Fruit fly (Drosophila melanogaster) whole organism, embryonic: Measurements from ENCODE around the gene LSm7.

ENCODE experiments used
- Ada2b ChIP-seq: fragments of 200-800 bp; sonication (Bioruptor generic); IDR thresholded peaks from 2 replicates; pipeline ENCODE4 v1.3.6; 2022; ENCODE audit warnings: missing biosample characterization, missing genetic modification characterization
- Asciz ChIP-seq: fragments of 200-800 bp; sonication (Bioruptor generic); optimal IDR thresholded peaks from 2 replicates; lab custom pipeline; 2017; ENCODE audit warnings: missing biosample characterization, mild to moderate bottlenecking, missing genetic modification characterization, missing genetic modification reagents
- Atf3 ChIP-seq: fragments of 200-800 bp; sonication (Bioruptor generic); optimal IDR thresholded peaks from 3 replicates; lab custom pipeline; 2016; ENCODE audit warnings: missing biosample characterization, missing genetic modification characterization
- Bgb ChIP-seq: fragments of 200-800 bp; sonication (Bioruptor generic); IDR thresholded peaks from 2 replicates; pipeline ENCODE4 v1.3.6; 2022; ENCODE audit warnings: missing biosample characterization, missing genetic modification characterization; ENCODE audit not compliant: partially characterized antibody
- Blimp-1 ChIP-seq: fragments of 200-800 bp; sonication (Bioruptor generic); optimal IDR thresholded peaks from 3 replicates; lab custom pipeline; 2018; ENCODE audit warnings: missing biosample characterization, missing genetic modification characterization, mild to moderate bottlenecking, moderate library complexity, missing genetic modification reagents
- CG11695 ChIP-seq: fragments of 200-800 bp; sonication (Bioruptor generic); IDR thresholded peaks from 3 replicates; pipeline ENCODE4 v1.3.6; 2022; ENCODE audit warnings: missing biosample characterization, missing genetic modification characterization
- CG11696 ChIP-seq: fragments of 200-800 bp; sonication (Bioruptor generic); IDR thresholded peaks from 2 replicates; pipeline ENCODE4 v1.3.6; 2022; ENCODE audit warnings: missing biosample characterization, missing genetic modification characterization
- CG12071 ChIP-seq: fragments of 200-800 bp; sonication (Bioruptor generic); optimal IDR thresholded peaks from 3 replicates; lab custom pipeline; 2018; ENCODE audit warnings: missing biosample characterization, mild to moderate bottlenecking, missing genetic modification characterization
- CG1233 ChIP-seq: fragments of 200-800 bp; sonication (Bioruptor generic); optimal IDR thresholded peaks from 4 replicates; lab custom pipeline; 2018; ENCODE audit warnings: missing biosample characterization, mild to moderate bottlenecking, missing genetic modification characterization
- CG13775 ChIP-seq: fragments of 200-800 bp; sonication (Bioruptor generic); optimal IDR thresholded peaks from 3 replicates; lab custom pipeline; 2017; ENCODE audit warnings: missing biosample characterization, mild to moderate bottlenecking, missing genetic modification characterization
- CG15073 ChIP-seq: fragments of 200-800 bp; sonication (Bioruptor generic); optimal IDR thresholded peaks from 2 replicates; lab custom pipeline; 2016; ENCODE audit warnings: missing biosample characterization, missing genetic modification characterization
- CG16813 ChIP-seq: fragments of 200-800 bp; sonication (Bioruptor generic); IDR thresholded peaks from 3 replicates; pipeline ENCODE4 v1.3.6; 2022; ENCODE audit warnings: missing biosample characterization, missing genetic modification characterization; ENCODE audit not compliant: partially characterized antibody
- CG16815 ChIP-seq: fragments of 200-800 bp; sonication (Bioruptor generic); optimal IDR thresholded peaks from 3 replicates; lab custom pipeline; 2017; ENCODE audit warnings: missing biosample characterization, mild to moderate bottlenecking, missing genetic modification characterization
- CG18262 ChIP-seq: fragments of 200-800 bp; optimal IDR thresholded peaks from 3 replicates; lab custom pipeline; 2019; ENCODE audit warnings: missing biosample characterization, mild to moderate bottlenecking, missing genetic modification characterization, moderate library complexity
- CG18599 ChIP-seq: fragments of 200-800 bp; sonication (Bioruptor generic); optimal IDR thresholded peaks from 3 replicates; lab custom pipeline; 2017; ENCODE audit warnings: missing biosample characterization, missing genetic modification characterization, mild to moderate bottlenecking, moderate library complexity, missing genetic modification reagents
- CG2199 ChIP-seq: fragments of 200-800 bp; sonication (Bioruptor generic); IDR thresholded peaks from 3 replicates; pipeline ENCODE4 v1.3.6; 2022; ENCODE audit warnings: missing biosample characterization, missing genetic modification characterization
- CG34224 ChIP-seq: fragments of 200-800 bp; sonication (Bioruptor generic); IDR thresholded peaks from 3 replicates; pipeline ENCODE4 v1.3.6; 2022; ENCODE audit warnings: missing biosample characterization, missing genetic modification characterization; ENCODE audit not compliant: partially characterized antibody
- CG6175 ChIP-seq: fragments of 200-800 bp; sonication (Bioruptor generic); IDR thresholded peaks from 3 replicates; pipeline ENCODE4 v1.3.6; 2022; ENCODE audit warnings: missing biosample characterization, missing genetic modification characterization
- CG6791 ChIP-seq: fragments of 200-800 bp; sonication (Bioruptor generic); IDR thresholded peaks from 3 replicates; pipeline ENCODE4 v1.3.6; 2022; ENCODE audit warnings: missing biosample characterization, missing genetic modification characterization; ENCODE audit not compliant: partially characterized antibody
- CG7963 ChIP-seq: fragments of 200-800 bp; sonication (Bioruptor generic); IDR thresholded peaks from 3 replicates; pipeline ENCODE4 v1.3.6; 2022; ENCODE audit warnings: missing biosample characterization, missing genetic modification characterization; ENCODE audit not compliant: partially characterized antibody
- Camta ChIP-seq: fragments of 200-800 bp; sonication (Bioruptor generic); optimal IDR thresholded peaks from 2 replicates; lab custom pipeline; 2016; ENCODE audit warnings: missing biosample characterization, missing genetic modification characterization
- Chrac-16 ChIP-seq: fragments of 200-800 bp; sonication (Bioruptor generic); optimal IDR thresholded peaks from 3 replicates; lab custom pipeline; 2016; ENCODE audit warnings: missing biosample characterization, missing genetic modification characterization
- Dip2 ChIP-seq: fragments of 200-800 bp; sonication (Bioruptor generic); IDR thresholded peaks from 2 replicates; pipeline ENCODE4 v1.3.6; 2022; ENCODE audit warnings: missing biosample characterization, missing genetic modification characterization
- Dp ChIP-seq: fragments of 200-800 bp; sonication (Bioruptor generic); optimal IDR thresholded peaks from 2 replicates; lab custom pipeline; 2018; ENCODE audit warnings: missing biosample characterization, mild to moderate bottlenecking, missing genetic modification characterization, moderate library complexity
- H2.0 ChIP-seq: fragments of 200-800 bp; sonication (Bioruptor generic); IDR thresholded peaks from 2 replicates; pipeline ENCODE4 v1.3.6; 2022; ENCODE audit warnings: missing biosample characterization, missing genetic modification characterization
- HLH4C ChIP-seq: fragments of 200-800 bp; sonication (Bioruptor generic); IDR thresholded peaks from 3 replicates; pipeline ENCODE4 v1.3.6; 2022; ENCODE audit warnings: missing biosample characterization, missing genetic modification characterization; ENCODE audit not compliant: partially characterized antibody
- Med ChIP-seq: fragments of 200-800 bp; sonication (Bioruptor generic); peaks from one replicate; lab custom pipeline; 2016; ENCODE audit warnings: missing biosample characterization, missing genetic modification characterization, mild to moderate bottlenecking, inconsistent platforms, moderate library complexity
- Nf-YA ChIP-seq: fragments of 200-800 bp; sonication (Bioruptor generic); IDR thresholded peaks from 2 replicates; pipeline ENCODE4 v1.3.6; 2022; ENCODE audit warnings: missing biosample characterization, missing genetic modification characterization
- Scr ChIP-seq: fragments of 200-800 bp; sonication (Bioruptor generic); IDR thresholded peaks from 2 replicates; pipeline ENCODE4 v1.3.6; 2022; ENCODE audit warnings: missing biosample characterization, missing genetic modification characterization; ENCODE audit not compliant: partially characterized antibody
- ato ChIP-seq: fragments of 200-800 bp; sonication (Bioruptor generic); IDR thresholded peaks from 2 replicates; pipeline ENCODE4 v1.3.6; 2022; ENCODE audit warnings: missing biosample characterization, missing genetic modification characterization; ENCODE audit not compliant: partially characterized antibody
- bab2 ChIP-seq: fragments of 200-800 bp; sonication (Bioruptor generic); optimal IDR thresholded peaks from 2 replicates; lab custom pipeline; 2016; ENCODE audit warnings: missing biosample characterization, missing genetic modification characterization
- chinmo ChIP-seq: fragments of 200-800 bp; sonication (Bioruptor generic); IDR thresholded peaks from 4 replicates; pipeline ENCODE4 v1.3.6; 2022; ENCODE audit warnings: missing biosample characterization, missing genetic modification characterization; ENCODE audit not compliant: partially characterized antibody
- chn ChIP-seq: fragments of 200-800 bp; sonication (Bioruptor generic); optimal IDR thresholded peaks from 2 replicates; lab custom pipeline; 2016; ENCODE audit warnings: missing biosample characterization, missing genetic modification characterization
- danr ChIP-seq: fragments of 200-800 bp; sonication (Bioruptor generic); IDR thresholded peaks from 2 replicates; pipeline ENCODE4 v1.3.6; 2022; ENCODE audit warnings: missing biosample characterization, missing genetic modification characterization
- dysf ChIP-seq: fragments of 200-800 bp; sonication (Bioruptor generic); IDR thresholded peaks from 3 replicates; pipeline ENCODE4 v1.3.6; 2022; ENCODE audit warnings: missing biosample characterization, missing genetic modification characterization
- fd102C ChIP-seq: fragments of 200-800 bp; sonication (Bioruptor generic); optimal IDR thresholded peaks from 2 replicates; lab custom pipeline; 2018; ENCODE audit warnings: missing biosample characterization, mild to moderate bottlenecking, missing genetic modification characterization, moderate library complexity
- fd3F ChIP-seq: fragments of 200-800 bp; sonication (Bioruptor generic); optimal IDR thresholded peaks from 2 replicates; lab custom pipeline; 2018; ENCODE audit warnings: missing biosample characterization, mild to moderate bottlenecking, missing genetic modification characterization, moderate library complexity
- jing ChIP-seq: fragments of 200-800 bp; sonication (Bioruptor generic); optimal IDR thresholded peaks from 2 replicates; lab custom pipeline; 2018; ENCODE audit warnings: missing biosample characterization, mild to moderate bottlenecking, missing genetic modification characterization
- lola ChIP-seq, 3 experiments: fragments of >200 bp in 2 of 3; fragments of 200-800 bp in 1 of 3; sonication (Bioruptor generic) in 1 of 3; optimal IDR thresholded peaks; 2 replicates each; lab custom pipeline; 2017 to 2019; ENCODE audit warnings: missing biosample characterization in 3 of 3, missing genetic modification characterization in 3 of 3, mild to moderate bottlenecking in 1 of 3, moderate library complexity in 1 of 3
- luna ChIP-seq: fragments of 200-800 bp; sonication (Bioruptor generic); optimal IDR thresholded peaks from 2 replicates; lab custom pipeline; 2016; ENCODE audit warnings: missing biosample characterization, missing genetic modification characterization
- nerfin-2 ChIP-seq: fragments of 200-800 bp; sonication (Bioruptor generic); IDR thresholded peaks from 2 replicates; pipeline ENCODE4 v1.3.6; 2022; ENCODE audit warnings: missing biosample characterization, missing genetic modification characterization; ENCODE audit not compliant: partially characterized antibody
- pita ChIP-seq: fragments of 200-800 bp; sonication (Bioruptor generic); optimal IDR thresholded peaks from 2 replicates; lab custom pipeline; 2017; ENCODE audit warnings: missing biosample characterization, mild to moderate bottlenecking, missing genetic modification characterization
- ranshi ChIP-seq: fragments of 200-800 bp; sonication (Bioruptor generic); IDR thresholded peaks from 2 replicates; pipeline ENCODE4 v1.3.6; 2022; ENCODE audit warnings: missing biosample characterization, missing genetic modification characterization
- sens ChIP-seq: fragments of 200-800 bp; sonication (Bioruptor generic); peaks from one replicate; lab custom pipeline; 2016; ENCODE audit warnings: missing biosample characterization, missing genetic modification characterization
- tap ChIP-seq: fragments of 200-800 bp; optimal IDR thresholded peaks from 3 replicates; lab custom pipeline; 2019; ENCODE audit warnings: missing biosample characterization, mild to moderate bottlenecking, missing genetic modification characterization, moderate library complexity

LSm7 gene

DNA sequence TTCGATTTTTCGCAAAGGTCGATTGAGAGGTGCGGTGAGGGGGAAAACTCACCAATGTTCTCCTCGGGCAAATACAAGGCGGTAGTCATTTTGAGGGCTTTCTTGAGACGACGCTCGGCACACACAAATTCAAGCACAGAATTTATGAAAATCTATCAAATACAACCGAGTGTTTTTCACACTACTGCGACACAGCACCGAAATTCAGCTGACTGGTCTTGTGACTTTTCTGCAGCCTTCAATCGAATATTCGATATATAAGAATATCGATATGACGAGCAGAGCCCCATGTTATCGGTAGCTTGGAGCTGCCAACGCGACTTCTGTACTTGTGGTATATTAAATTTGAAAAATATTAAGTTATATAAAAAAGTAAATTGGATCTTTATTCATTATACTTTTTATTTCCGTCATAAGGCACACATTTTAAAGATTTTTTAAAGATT, 15.3 kb downstream of the LSm7 start, which contains the start of gene VhaSFD (continued):
- TF ChIP-seq luna (no peak), Chrac-16 (no peak), Ada2b (GFP tag; lab: Robert Waterston, UW) (no peak)

DNA sequence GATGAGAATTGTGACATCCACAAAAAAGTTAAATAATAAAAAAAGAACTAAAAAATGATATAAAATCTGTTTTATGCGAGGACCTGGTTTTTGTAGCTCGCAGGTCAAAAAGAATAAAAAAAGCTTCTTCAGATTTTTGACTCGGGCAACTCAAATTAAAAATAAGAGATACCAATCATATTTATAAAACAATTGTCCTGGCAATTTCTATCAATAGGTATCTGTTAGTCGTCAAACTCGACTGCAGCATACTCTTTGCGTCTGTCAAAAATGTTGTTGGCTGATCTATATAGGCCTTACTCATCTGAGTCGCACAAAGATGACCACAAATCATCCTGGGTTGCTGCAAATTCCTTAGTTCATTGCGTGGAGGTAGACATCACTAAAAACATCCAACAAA, 20.3 kb downstream of the LSm7 start:
- TF ChIP-seq pita (GFP tag; lab: Kevin White, UChicago) (no peak), ato (0 out of 2 replicates have a peak, but pooled peaks have one; percentile 40), CG16815 (GFP tag; lab: Kevin White, UChicago) (no peak), CG6791 (GFP tag; lab: Robert Waterston, UW) (peak; percentile 60; the same call in 1 of the 3 replicates), chinmo (GFP tag; lab: Robert Waterston, UW) (no peak), CG18599 (GFP tag; lab: Kevin White, UChicago) (no peak), lola (GFP tag; optimal IDR thresholded peaks at IDR 0.05; lab: Kevin White, UChicago) (no peak), CG34224 (GFP tag; lab: Robert Waterston, UW) (peak; percentile 21; the same call in 1 of the 3 replicates), CG7963 (GFP tag; lab: Robert Waterston, UW) (peak; percentile 45; the same call in 2 of the 3 replicates), Camta (GFP tag; lab: Kevin White, UChicago) (no peak), Scr (GFP tag; lab: Robert Waterston, UW) (peak; percentile 40; the same call in 1 of the 2 replicates), Dip2 (no peak), HLH4C (GFP tag; lab: Robert Waterston, UW) (peak; percentile 75), bab2 (GFP tag; lab: Kevin White, UChicago) (no peak), ranshi (GFP tag; lab: Robert Waterston, UW) (no peak), CG13775 (GFP tag; lab: Kevin White, UChicago) (no peak), sens (GFP tag; lab: Kevin White, UChicago) (peak; percentile 4), CG11696 (GFP tag; lab: Robert Waterston, UW) (no peak), fd102C (no peak), dysf (no peak), CG16813 (GFP tag; lab: Robert Waterston, UW) (peak; percentile 56), danr (GFP tag; lab: Robert Waterston, UW) (no peak), nerfin-2 (GFP tag; lab: Robert Waterston, UW) (peak; percentile 51), Bgb (peak; percentile 63; the same call in 1 of the 2 replicates), CG1233 (GFP tag; lab: Kevin White, UChicago) (no peak), Med (GFP tag; lab: Kevin White, UChicago) (peak; percentile 26)

DNA sequence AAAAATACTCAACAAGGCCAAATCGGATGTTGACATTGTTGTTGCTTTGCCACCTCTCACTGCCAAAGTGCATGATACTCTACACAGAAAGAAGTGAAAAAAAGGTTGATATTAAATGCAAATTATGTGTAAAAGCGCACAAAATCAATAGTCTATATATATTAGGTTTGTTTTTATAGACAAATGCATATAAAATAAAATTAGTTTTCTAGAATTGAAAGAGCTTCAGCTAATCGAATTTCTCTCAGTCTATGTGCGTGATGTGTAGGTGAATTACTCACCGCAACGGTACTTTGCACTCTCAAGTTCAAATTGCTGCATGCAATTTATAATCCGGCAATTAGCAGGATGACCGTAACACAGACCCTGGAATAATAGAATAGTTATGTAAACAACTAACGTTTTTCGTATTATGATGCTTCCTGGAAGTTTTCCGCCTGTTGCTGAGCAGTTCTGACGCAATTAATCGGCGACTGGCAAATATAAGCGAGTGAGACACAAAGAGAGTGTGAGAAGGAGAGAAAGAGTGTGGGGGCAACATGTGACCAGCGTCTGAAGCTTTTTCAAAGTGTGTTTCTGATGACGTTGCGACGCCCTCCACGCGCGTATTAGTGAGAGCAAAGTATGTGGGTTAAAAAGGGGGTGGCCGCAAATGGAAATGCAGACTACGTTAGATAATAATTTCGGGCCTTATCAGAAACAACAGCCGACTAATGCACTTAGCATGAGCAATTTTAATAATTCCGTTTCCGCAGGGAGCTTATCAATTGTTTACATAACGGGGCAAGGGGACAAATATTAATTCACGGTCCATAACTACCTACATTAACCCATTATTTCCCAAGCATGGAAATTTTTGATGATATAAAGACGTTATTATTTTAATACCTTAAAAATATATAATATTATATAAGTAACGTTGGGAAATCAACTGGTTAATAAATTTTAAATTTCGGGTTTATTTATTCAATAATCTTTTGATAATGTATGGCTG, 21.9 kb downstream of the LSm7 start:
- no peak for TF ChIP-seq Dp (GFP tag; lab: Kevin White, UChicago)
- TF ChIP-seq CG11695 (GFP tag; lab: Robert Waterston, UW): peak; percentile 94
- peak; percentile 95 for TF ChIP-seq Blimp-1 (GFP tag; lab: Kevin White, UChicago)
- TF ChIP-seq CG18262 (tag; lab: Kevin White, UChicago): peak; percentile 95
- peak; percentile 85 for TF ChIP-seq jing (GFP tag; lab: Kevin White, UChicago)
- peak; percentile 89 for TF ChIP-seq Nf-YA
- peak; percentile 93 for TF ChIP-seq tap (tag; lab: Kevin White, UChicago)
- TF ChIP-seq Atf3 (GFP tag; lab: Kevin White, UChicago): peak; percentile 67
- no peak for TF ChIP-seq luna
- peak; percentile 95 for TF ChIP-seq Asciz
- TF ChIP-seq H2.0 (GFP tag; lab: Robert Waterston, UW): peak; percentile 93
- TF ChIP-seq fd3F: peak; percentile 88
- TF ChIP-seq CG12071 (GFP tag; lab: Kevin White, UChicago): peak; percentile 76
- peak; percentile 98 for TF ChIP-seq CG2199 (GFP tag; lab: Robert Waterston, UW)
- peak; percentile 42 for TF ChIP-seq CG15073 (GFP tag; lab: Kevin White, UChicago)
- peak; percentile 85 for TF ChIP-seq CG6175 (GFP tag; lab: Robert Waterston, UW)
- peak; percentile 82 for TF ChIP-seq chn (GFP tag; lab: Kevin White, UChicago)
